Fruit fly (Drosophila melanogaster): ENCODE data around the gene CG14435.

The CG14435 gene

DNA sequence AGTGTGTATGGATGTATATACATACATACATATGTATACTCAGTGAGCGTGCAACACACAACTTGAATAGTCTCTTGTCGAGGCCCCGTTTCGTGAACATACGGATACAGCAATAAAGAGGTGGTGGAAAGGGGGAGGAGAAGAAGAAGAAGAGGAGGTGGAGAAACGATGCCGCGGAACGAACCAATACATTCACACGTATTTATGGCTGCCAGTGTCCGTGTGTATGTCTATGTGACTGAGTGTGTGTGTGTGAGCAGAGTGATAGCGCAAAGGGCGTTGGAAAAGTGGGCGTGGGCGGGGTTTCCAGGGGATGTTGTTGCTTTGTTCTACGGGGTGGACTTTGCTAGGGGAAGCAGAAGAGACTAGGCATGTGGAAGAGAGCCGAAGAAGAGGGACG is 9.7 kb upstream of the CG14435 start (continued):
- TF ChIP-seq twi (tag; optimal IDR thresholded peaks at IDR 0.05) (peak; percentile 50), br (optimal IDR thresholded peaks at IDR 0.05) (no peak), CG11504 (tag; optimal IDR thresholded peaks at IDR 0.05) (no peak), CG2199 (GFP tag; IDR thresholded peaks at IDR 0.05) (peak; percentile 57; the same call in 1 of the 3 replicates), cg (GFP tag; optimal IDR thresholded peaks at IDR 0.05) (peak; percentile 93), aop (GFP tag; IDR thresholded peaks at IDR 0.05) (no peak), mam (GFP tag; optimal IDR thresholded peaks at IDR 0.05) (no peak), Asciz (GFP tag; optimal IDR thresholded peaks at IDR 0.05) (no peak), CG8944 (GFP tag; optimal IDR thresholded peaks at IDR 0.05) (no peak), CG12299 (tag; optimal IDR thresholded peaks at IDR 0.05) (peak; percentile 70), cato (GFP tag; optimal IDR thresholded peaks at IDR 0.05; ENCODE audit: borderline replicate concordance) (no peak), CG13296 (GFP tag; optimal IDR thresholded peaks at IDR 0.05) (no peak), ci (GFP tag; IDR thresholded peaks at IDR 0.05) (peak; percentile 42; the same call in 1 of the 3 replicates), sug (tag; optimal IDR thresholded peaks at IDR 0.05) (peak; percentile 53), CG2678 (tag; optimal IDR thresholded peaks at IDR 0.05) (no peak), CG7372 (GFP tag; IDR thresholded peaks at IDR 0.05) (no peak), Oli (tag; optimal IDR thresholded peaks at IDR 0.05) (no peak), CG15514 (GFP tag; optimal IDR thresholded peaks at IDR 0.05) (peak; percentile 3), CG2202 (tag; optimal IDR thresholded peaks at IDR 0.05) (no peak), ERR (GFP tag; optimal IDR thresholded peaks at IDR 0.05) (no peak), gfzf (GFP tag; optimal IDR thresholded peaks at IDR 0.05) (no peak), chm (GFP tag; IDR thresholded peaks at IDR 0.05) (peak; percentile 77; the same call in 1 of the 2 replicates), CG31365 (tag; optimal IDR thresholded peaks at IDR 0.05) (peak; percentile 4), CG13894 (tag; optimal IDR thresholded peaks at IDR 0.05) (peak; percentile 92), Adf1 (GFP tag; IDR thresholded peaks at IDR 0.05) (peak; percentile 70; the same call in 1 of the 2 replicates), sna (GFP tag; IDR thresholded peaks at IDR 0.05; ENCODE audit: partially characterized antibody) (no peak), CoRest (tag; optimal IDR thresholded peaks at IDR 0.05) (peak; percentile 26), Nf-YC (tag; optimal IDR thresholded peaks at IDR 0.05) (peak; percentile 61), CG7556 (GFP tag; optimal IDR thresholded peaks at IDR 0.05) (no peak), CG5245 (GFP tag; optimal IDR thresholded peaks at IDR 0.05) (no peak), bowl (GFP tag; IDR thresholded peaks at IDR 0.05) (no peak), psq (GFP tag; optimal IDR thresholded peaks at IDR 0.05) (peak; percentile 75), pum (GFP tag; optimal IDR thresholded peaks at IDR 0.05) (no peak), CG14667 (GFP tag; IDR thresholded peaks at IDR 0.05) (no peak), ab (GFP tag; optimal IDR thresholded peaks at IDR 0.05) (no peak), CG15479 (GFP tag; optimal IDR thresholded peaks at IDR 0.05) (peak; percentile 65), Drgx (GFP tag; IDR thresholded peaks at IDR 0.05) (0 out of 2 replicates have a peak, but pooled peaks have one; percentile 29), zen2 (GFP tag; IDR thresholded peaks at IDR 0.05; ENCODE audit: partially characterized antibody) (no peak), NFAT (GFP tag; IDR thresholded peaks at IDR 0.05) (no peak), Hr51 (GFP tag; optimal IDR thresholded peaks at IDR 0.05) (no peak), btn (GFP tag; optimal IDR thresholded peaks at IDR 0.05) (no peak), Tbp (GFP tag; optimal IDR thresholded peaks at IDR 0.05) (no peak), CG32772 (GFP tag; IDR thresholded peaks at IDR 0.05) (no peak), CG7963 (GFP tag; IDR thresholded peaks at IDR 0.05; ENCODE audit: partially characterized antibody) (no peak), Taf1 (GFP tag; IDR thresholded peaks at IDR 0.05) (no peak), CG8924 (tag; optimal IDR thresholded peaks at IDR 0.05) (peak; percentile 45), ash1 (GFP tag; optimal IDR thresholded peaks at IDR 0.05) (peak; percentile 87), gro (GFP tag; optimal IDR thresholded peaks at IDR 0.05) (peak; percentile 26), Vsx1 (GFP tag; optimal IDR thresholded peaks at IDR 0.05) (no peak), HLH54F (GFP tag; optimal IDR thresholded peaks at IDR 0.05) (no peak), Lhr (GFP tag; optimal IDR thresholded peaks at IDR 0.05) (no peak)

Data from whole organism, embryonic.